Worm (Caenorhabditis elegans): ENCODE results near the gene cyp-35A4.

ce11 chrV:4056203-4056602 is 24.8 kb downstream of the cyp-35A4 start:
- TF ChIP-seq ama-1 (optimal IDR thresholded peaks at IDR 0.05) (no peak), nhr-90 (tag; optimal IDR thresholded peaks at IDR 0.05; ENCODE audit: poor library complexity) (no peak), fkh-8 (tag; optimal IDR thresholded peaks at IDR 0.05) (no peak)

Data from whole organism, L1 larva.